Worm (Caenorhabditis elegans) whole organism, late embryonic: Measurements from ENCODE around the gene pigw-1.

ENCODE experiments used
- C08G9.2 ChIP-seq: sonication (generic microtip); optimal IDR thresholded peaks from 2 replicates; lab custom pipeline; 2016; ENCODE audit warnings: mild to moderate bottlenecking, missing genetic modification characterization, moderate library complexity, missing compliant biosample characterization
- C38D4.7 ChIP-seq: fragments of 200-800 bp; sonication (Bioruptor generic); optimal IDR thresholded peaks from 2 replicates; lab custom pipeline; 2018; ENCODE audit warnings: mild to moderate bottlenecking, missing genetic modification characterization, moderate library complexity, missing compliant biosample characterization
- F13H6.1 ChIP-seq: sonication (generic microtip); optimal IDR thresholded peaks from 2 replicates; lab custom pipeline; 2016; ENCODE audit warnings: missing genetic modification characterization, missing compliant biosample characterization
- K02D7.2 ChIP-seq: sonication (generic microtip); optimal IDR thresholded peaks from 2 replicates; lab custom pipeline; 2017; ENCODE audit warnings: mild to moderate bottlenecking, missing genetic modification characterization, missing compliant biosample characterization
- T23F11.4 ChIP-seq: fragments of 200-800 bp; sonication (Bioruptor generic); optimal IDR thresholded peaks from 2 replicates; lab custom pipeline; 2018; ENCODE audit warnings: mild to moderate bottlenecking, missing genetic modification characterization, missing compliant biosample characterization
- ahr-1 ChIP-seq: sonication (generic microtip); optimal IDR thresholded peaks from 2 replicates; lab custom pipeline; 2016; ENCODE audit warnings: missing genetic modification characterization, missing compliant biosample characterization
- ama-1 ChIP-seq: fragments of 150-350 bp; optimal IDR thresholded peaks from 2 replicates; lab custom pipeline; 2014
- ceh-14 ChIP-seq: sonication (generic microtip); optimal IDR thresholded peaks from 2 replicates; lab custom pipeline; 2016; ENCODE audit warnings: missing genotype, missing genetic modification characterization, missing compliant biosample characterization
- ceh-19 ChIP-seq: fragments of 200-800 bp; sonication (Bioruptor generic); optimal IDR thresholded peaks from 2 replicates; lab custom pipeline; 2018; ENCODE audit warnings: mild to moderate bottlenecking, missing genetic modification characterization, missing compliant biosample characterization
- ceh-2 ChIP-seq: sonication (generic microtip); optimal IDR thresholded peaks from 2 replicates; lab custom pipeline; 2016; ENCODE audit warnings: missing genotype, missing genetic modification characterization, missing compliant biosample characterization
- ceh-31 ChIP-seq: sonication (generic microtip); optimal IDR thresholded peaks from 2 replicates; lab custom pipeline; 2016; ENCODE audit warnings: missing genetic modification characterization, missing compliant biosample characterization
- ceh-6 ChIP-seq: fragments of 200-800 bp; sonication (Bioruptor generic); optimal IDR thresholded peaks from 2 replicates; lab custom pipeline; 2018; ENCODE audit warnings: mild to moderate bottlenecking, missing genetic modification characterization, missing compliant biosample characterization
- ceh-9 ChIP-seq: sonication (generic microtip); optimal IDR thresholded peaks from 2 replicates; lab custom pipeline; 2016; ENCODE audit warnings: mild to moderate bottlenecking, missing genetic modification characterization, inconsistent platforms, missing compliant biosample characterization
- dmd-4 ChIP-seq: sonication (generic microtip); optimal IDR thresholded peaks from 2 replicates; lab custom pipeline; 2016; ENCODE audit warnings: borderline replicate concordance, missing genetic modification characterization, missing compliant biosample characterization
- dve-1 ChIP-seq: sonication (generic microtip); optimal IDR thresholded peaks from 2 replicates; lab custom pipeline; 2017; ENCODE audit warnings: antibody characterized with exemption, mild to moderate bottlenecking, missing genetic modification characterization, missing compliant biosample characterization
- elt-2 ChIP-seq: sonication (generic microtip); optimal IDR thresholded peaks from 2 replicates; lab custom pipeline; 2016; ENCODE audit warnings: missing genetic modification reagents, missing genetic modification characterization, missing compliant biosample characterization
- fkh-6 ChIP-seq: sonication (generic microtip); optimal IDR thresholded peaks from 2 replicates; lab custom pipeline; 2016; ENCODE audit warnings: missing genetic modification characterization, missing compliant biosample characterization
- hlh-13 ChIP-seq: fragments of 200-800 bp; sonication (Bioruptor generic); optimal IDR thresholded peaks from 2 replicates; lab custom pipeline; 2018; ENCODE audit warnings: mild to moderate bottlenecking, missing genetic modification characterization, missing compliant biosample characterization
- hlh-15 ChIP-seq: sonication (generic microtip); optimal IDR thresholded peaks from 2 replicates; lab custom pipeline; 2016; ENCODE audit warnings: missing genetic modification characterization, missing compliant biosample characterization
- lim-6 ChIP-seq: sonication (generic microtip); optimal IDR thresholded peaks from 2 replicates; lab custom pipeline; 2016; ENCODE audit warnings: missing genetic modification characterization, missing compliant biosample characterization
- nhr-11 ChIP-seq: fragments of 150-350 bp; optimal IDR thresholded peaks from 2 replicates; lab custom pipeline; 2014; ENCODE audit warnings: missing biosample characterization, missing genetic modification characterization
- nhr-232 ChIP-seq: sonication (generic microtip); optimal IDR thresholded peaks from 2 replicates; lab custom pipeline; 2016; ENCODE audit warnings: missing genetic modification characterization, missing compliant biosample characterization
- npax-4 ChIP-seq: sonication (generic microtip); optimal IDR thresholded peaks from 2 replicates; lab custom pipeline; 2016; ENCODE audit warnings: missing genetic modification characterization, missing compliant biosample characterization
- odd-2 ChIP-seq: sonication (generic microtip); optimal IDR thresholded peaks from 2 replicates; lab custom pipeline; 2017; ENCODE audit warnings: antibody characterized with exemption, mild to moderate bottlenecking, missing genetic modification characterization, missing compliant biosample characterization
- pat-9 ChIP-seq: fragments of 200-800 bp; sonication (Bioruptor generic); optimal IDR thresholded peaks from 2 replicates; lab custom pipeline; 2018; ENCODE audit warnings: mild to moderate bottlenecking, missing genetic modification characterization, moderate library complexity, missing compliant biosample characterization
- pax-1 ChIP-seq: fragments of 150-350 bp; optimal IDR thresholded peaks from 2 replicates; lab custom pipeline; 2014; ENCODE audit warnings: missing biosample characterization, missing genetic modification characterization
- sox-2 ChIP-seq: fragments of 200-800 bp; sonication (Bioruptor generic); IDR thresholded peaks from 2 replicates; pipeline ENCODE4 v1.3.6; 2022; ENCODE audit warnings: missing genetic modification reagents, missing genetic modification characterization, missing compliant biosample characterization
- sox-4 ChIP-seq: sonication (generic microtip); optimal IDR thresholded peaks from 2 replicates; lab custom pipeline; 2017; ENCODE audit warnings: mild to moderate bottlenecking, missing genetic modification characterization, inconsistent platforms, missing compliant biosample characterization
- tbx-7 ChIP-seq: sonication (generic microtip); optimal IDR thresholded peaks from 2 replicates; lab custom pipeline; 2016; ENCODE audit warnings: missing genotype, missing genetic modification characterization, missing compliant biosample characterization
- ttx-3 ChIP-seq: sonication (generic microtip); optimal IDR thresholded peaks from 2 replicates; lab custom pipeline; 2016; ENCODE audit warnings: missing genetic modification reagents, missing genetic modification characterization, missing compliant biosample characterization
- unc-42 ChIP-seq: sonication (generic microtip); optimal IDR thresholded peaks from 2 replicates; lab custom pipeline; 2016; ENCODE audit warnings: missing genotype, missing genetic modification characterization, missing compliant biosample characterization
- unc-55 ChIP-seq: sonication (generic microtip); optimal IDR thresholded peaks from 2 replicates; lab custom pipeline; 2017; ENCODE audit warnings: missing biosample characterization, missing genetic modification reagents, missing genetic modification characterization
- unc-86 ChIP-seq: sonication (generic microtip); optimal IDR thresholded peaks from 2 replicates; lab custom pipeline; 2016; ENCODE audit warnings: missing genetic modification characterization, missing compliant biosample characterization

Gene pigw-1

ce11 chrII:2853767-2854166 lies 30.9 kb downstream of the pigw-1 start:
- no peak for TF ChIP-seq sox-4 (tag; lab: Kevin White, UChicago)
- no peak for TF ChIP-seq sox-2 (GFP tag; lab: Robert Waterston, UW)
- TF ChIP-seq dmd-4 (tag; lab: Kevin White, UChicago) = no peak
- no peak for TF ChIP-seq fkh-6 (tag; lab: Kevin White, UChicago)
- TF ChIP-seq dve-1 (tag; lab: Kevin White, UChicago) = no peak
- no peak for TF ChIP-seq C08G9.2 (tag; lab: Kevin White, UChicago)
- TF ChIP-seq pat-9 (tag; lab: Kevin White, UChicago) = no peak
- no peak for TF ChIP-seq ceh-6 (GFP tag; lab: Kevin White, UChicago)
- TF ChIP-seq tbx-7 (tag; lab: Kevin White, UChicago) = no peak
- TF ChIP-seq ceh-9 (tag; lab: Kevin White, UChicago) = no peak
- no peak for TF ChIP-seq unc-55 (GFP tag; lab: Kevin White, UChicago)
- no peak for TF ChIP-seq ceh-19 (GFP tag; lab: Kevin White, UChicago)
- no peak for TF ChIP-seq ama-1
- no peak for TF ChIP-seq F13H6.1 (tag; lab: Kevin White, UChicago)
- no peak for TF ChIP-seq elt-2 (tag; lab: Kevin White, UChicago)

ce11 chrII:2852493-2852892 lies 32.2 kb downstream of the pigw-1 start, which contains the start of gene ptc-3:
Gene ptc-3 (minus strand): TSS chrII:2852593.
- no peak for TF ChIP-seq dve-1 (tag; lab: Kevin White, UChicago)
- no peak for TF ChIP-seq hlh-13 (GFP tag; lab: Kevin White, UChicago)
- TF ChIP-seq npax-4 (tag; lab: Kevin White, UChicago) = no peak

- TF ChIP-seq dve-1 (tag; lab: Kevin White, UChicago) (peak; percentile 94), T23F11.4 (GFP tag; lab: Kevin White, UChicago) (no peak)
Observed at ce11 chrII:2846552-2846951, 38.2 kb downstream of the pigw-1 start.

- TF ChIP-seq unc-42 (tag; lab: Kevin White, UChicago) (no peak), unc-86 (tag; lab: Kevin White, UChicago) (no peak), K02D7.2 (no peak), C08G9.2 (tag; lab: Kevin White, UChicago) (no peak)
Observed at ce11 chrII:2845674-2846073, 39.0 kb downstream of the pigw-1 start.

- TF ChIP-seq hlh-15 (tag; lab: Kevin White, UChicago) = no peak
- TF ChIP-seq sox-2 (GFP tag; lab: Robert Waterston, UW) = no peak
- TF ChIP-seq ceh-31 (tag; lab: Kevin White, UChicago) = no peak
Observed at ce11 chrII:2843088-2843487, 41.6 kb downstream of the pigw-1 start, which contains the start of gene Y110A2AL.7. Gene Y110A2AL.7 (minus strand): TSS chrII:2843188.

ce11 chrII:2841529-2841928 lies 43.2 kb downstream of the pigw-1 start, which contains the start of gene Y110A2AL.6:
Gene Y110A2AL.6 (minus strand): TSS chrII:2841629.
- no peak for TF ChIP-seq pax-1
- no peak for TF ChIP-seq hlh-15 (tag; lab: Kevin White, UChicago)
- no peak for TF ChIP-seq ceh-2 (tag; lab: Kevin White, UChicago)
- no peak for TF ChIP-seq nhr-11 (tag; lab: Kevin White, UChicago)
- TF ChIP-seq odd-2 (tag; lab: Kevin White, UChicago) = no peak
- no peak for TF ChIP-seq ahr-1 (tag; lab: Kevin White, UChicago)
- TF ChIP-seq ttx-3 (tag; lab: Kevin White, UChicago) = no peak
- no peak for TF ChIP-seq ceh-14 (tag; lab: Kevin White, UChicago)
- no peak for TF ChIP-seq lim-6 (tag; lab: Kevin White, UChicago)
- no peak for TF ChIP-seq nhr-232 (tag; lab: Kevin White, UChicago)
- no peak for TF ChIP-seq C38D4.7
